Worm (Caenorhabditis elegans) whole organism, L1 larva: Measurements from ENCODE around the gene Y43F8C.17.

ENCODE experiments used
- egl-27 ChIP-seq, 2 experiments: fragments of 150-350 bp in 1 of 2; sonication (generic microtip); optimal IDR thresholded peaks; 3 replicates each; lab custom pipeline; 2017 to 2018; ENCODE audit warnings: missing biosample characterization in 2 of 2, missing genetic modification characterization in 2 of 2, missing genetic modification reagents in 2 of 2
- elt-2 ChIP-seq: sonication (generic microtip); optimal IDR thresholded peaks from 2 replicates; lab custom pipeline; 2016; ENCODE audit warnings: missing genetic modification characterization, mild to moderate bottlenecking, inconsistent platforms, missing compliant biosample characterization, missing genetic modification reagents
- elt-3 ChIP-seq, 6 experiments: fragments of 150-350 bp in 1 of 6; sonication (generic microtip); optimal IDR thresholded peaks; 2 replicates each; lab custom pipeline; 2017 to 2018; ENCODE audit warnings: missing biosample characterization in 6 of 6, missing genetic modification characterization in 6 of 6, inconsistent platforms in 1 of 6
- fos-1 ChIP-seq: fragments of 150-350 bp; optimal IDR thresholded peaks from 2 replicates; lab custom pipeline; 2014; ENCODE audit warnings: missing biosample characterization, missing genetic modification characterization
- lin-35 ChIP-seq, 2 experiments: fragments of 150-350 bp; optimal IDR thresholded peaks; 2 replicates each; lab custom pipeline; 2014; ENCODE audit warnings: missing biosample characterization in 2 of 2, missing genetic modification characterization in 2 of 2, missing genetic modification reagents in 2 of 2
- mab-9 ChIP-seq: fragments of 200-800 bp; sonication (Bioruptor generic); IDR thresholded peaks from 2 replicates; pipeline ENCODE4 v1.3.6; 2022; ENCODE audit warnings: missing genetic modification reagents, missing genetic modification characterization, missing compliant biosample characterization
- nhr-12 ChIP-seq: sonication (generic microtip); optimal IDR thresholded peaks from 2 replicates; lab custom pipeline; 2017; ENCODE audit warnings: missing biosample characterization, missing genetic modification characterization
- nhr-237 ChIP-seq: fragments of 150-350 bp; optimal IDR thresholded peaks from 2 replicates; lab custom pipeline; 2014; ENCODE audit warnings: missing biosample characterization, missing genetic modification characterization
- nhr-28 ChIP-seq: fragments of 150-350 bp; optimal IDR thresholded peaks from 2 replicates; lab custom pipeline; 2014; ENCODE audit warnings: missing biosample characterization, missing genetic modification characterization
- nhr-76 ChIP-seq: sonication (generic microtip); optimal IDR thresholded peaks from 2 replicates; lab custom pipeline; 2017; ENCODE audit warnings: missing biosample characterization, missing genetic modification characterization

ce11 chrV:19670866-19671265 lies 45.1 kb upstream of the Y43F8C.17 start:
- TF ChIP-seq nhr-12 (tag; lab: Kevin White, UChicago) (no peak), nhr-76 (tag; lab: Kevin White, UChicago) (no peak), nhr-28 (tag; lab: Kevin White, UChicago) (no peak), fos-1 (tag; lab: Kevin White, UChicago) (no peak), nhr-237 (no peak), elt-2 (no peak), elt-3 (tag; optimal IDR thresholded peaks at IDR 0.05; lab: Kevin White, UChicago) (no peak), mab-9 (no peak), lin-35 (GFP tag; optimal IDR thresholded peaks at IDR 0.05; lab: Kevin White, UChicago) (no peak), egl-27 (tag; optimal IDR thresholded peaks at IDR 0.05; lab: Kevin White, UChicago) (no peak)
